Fruit fly (Drosophila melanogaster): ENCODE measurements around the gene CG33158.

The CG33158 gene

dm6 chr3L:16488483-16489258 lies 69.3 kb downstream of the CG33158 start (continued):
- TF ChIP-seq CG15336 (GFP tag; IDR thresholded peaks at IDR 0.05) (peak; percentile 72), fkh (GFP tag; optimal IDR thresholded peaks at IDR 0.05) (peak; percentile 87), CG16779 (tag; optimal IDR thresholded peaks at IDR 0.05) (peak; percentile 27), CG6276 (GFP tag; optimal IDR thresholded peaks at IDR 0.05) (peak; percentile 35), eg (GFP tag; IDR thresholded peaks at IDR 0.05) (peak; percentile 46; the same call in 1 of the 3 replicates), dsx (GFP tag; optimal IDR thresholded peaks at IDR 0.05; ENCODE audit: poor library complexity, severe bottlenecking) (peak; percentile 53), Eip93F (GFP tag; optimal IDR thresholded peaks at IDR 0.05) (peak; percentile 21), Eip75B (GFP tag; optimal IDR thresholded peaks at IDR 0.05) (peak; percentile 78), Met (GFP tag; optimal IDR thresholded peaks at IDR 0.05) (peak; percentile 88), CG34406 (GFP tag; optimal IDR thresholded peaks at IDR 0.05) (peak; percentile 88), CG3919 (GFP tag; optimal IDR thresholded peaks at IDR 0.05) (peak; percentile 84), lz (GFP tag; optimal IDR thresholded peaks at IDR 0.05) (peak; percentile 82), net (GFP tag; optimal IDR thresholded peaks at IDR 0.05) (peak; percentile 68), Sox14 (GFP tag; optimal IDR thresholded peaks at IDR 0.05) (peak; percentile 75), Gug (GFP tag; IDR thresholded peaks at IDR 0.05) (peak; percentile 22; the same call in 1 of the 2 replicates), acj6 (GFP tag; optimal IDR thresholded peaks at IDR 0.05) (peak; percentile 88)

- TF ChIP-seq CG6792 (GFP tag; optimal IDR thresholded peaks at IDR 0.05): no peak
- TF ChIP-seq fkh (GFP tag; optimal IDR thresholded peaks at IDR 0.05): peak; percentile 49
- TF ChIP-seq CG10631 (GFP tag; optimal IDR thresholded peaks at IDR 0.05): no peak
- no peak for TF ChIP-seq CG32006 (GFP tag; optimal IDR thresholded peaks at IDR 0.05)
These were observed 69.9 kb downstream of the CG33158 start for dm6 chr3L:16489283-16489682.

dm6 chr3L:16489822-16490582 lies 70.6 kb downstream of the CG33158 start:
- TF ChIP-seq esn (GFP tag; optimal IDR thresholded peaks at IDR 0.05) (peak; percentile 60), fd59A (GFP tag; optimal IDR thresholded peaks at IDR 0.05) (peak; percentile 54), CG8319 (GFP tag; optimal IDR thresholded peaks at IDR 0.05) (peak; percentile 51), Hr38 (GFP tag; optimal IDR thresholded peaks at IDR 0.05) (no peak), Sox102F (GFP tag; optimal IDR thresholded peaks at IDR 0.05) (no peak), CG8632 (GFP tag; optimal IDR thresholded peaks at IDR 0.05) (no peak), CG10631 (GFP tag; optimal IDR thresholded peaks at IDR 0.05) (peak; percentile 56), CG15336 (GFP tag; IDR thresholded peaks at IDR 0.05) (no peak), Eip75B (GFP tag; optimal IDR thresholded peaks at IDR 0.05) (peak; percentile 51), achi (GFP tag; optimal IDR thresholded peaks at IDR 0.05) (no peak), CG1621 (tag; optimal IDR thresholded peaks at IDR 0.05) (no peak), dac (GFP tag; optimal IDR thresholded peaks at IDR 0.05) (no peak), CG6854 (GFP tag; optimal IDR thresholded peaks at IDR 0.05) (peak; percentile 62), CG11294 (GFP tag; IDR thresholded peaks at IDR 0.05) (no peak), CG7368 (GFP tag; optimal IDR thresholded peaks at IDR 0.05) (no peak), Sox14 (GFP tag; optimal IDR thresholded peaks at IDR 0.05) (peak; percentile 16), Met (GFP tag; optimal IDR thresholded peaks at IDR 0.05) (peak; percentile 59), Hr4 (GFP tag; optimal IDR thresholded peaks at IDR 0.05) (no peak), fd85E (GFP tag; optimal IDR thresholded peaks at IDR 0.05) (no peak), Ets96B (tag; optimal IDR thresholded peaks at IDR 0.05) (peak; percentile 45), CG6808 (GFP tag; optimal IDR thresholded peaks at IDR 0.05) (peak; percentile 55), CG16779 (tag; optimal IDR thresholded peaks at IDR 0.05) (peak; percentile 23), Eip78C (GFP tag) (peak; percentile 89), CG6792 (GFP tag; optimal IDR thresholded peaks at IDR 0.05) (peak; percentile 53), CG3919 (GFP tag; optimal IDR thresholded peaks at IDR 0.05) (peak; percentile 66), CG32006 (GFP tag; optimal IDR thresholded peaks at IDR 0.05) (no peak), lz (GFP tag; optimal IDR thresholded peaks at IDR 0.05) (peak; percentile 58), Blimp-1 (GFP tag; optimal IDR thresholded peaks at IDR 0.05) (no peak), CG11762 (GFP tag; optimal IDR thresholded peaks at IDR 0.05; ENCODE audit: insufficient read depth) (no peak), CG31627 (GFP tag; optimal IDR thresholded peaks at IDR 0.05) (peak; percentile 39), svp (GFP tag) (peak; percentile 87), dsx (GFP tag; optimal IDR thresholded peaks at IDR 0.05; ENCODE audit: poor library complexity, severe bottlenecking) (no peak), Hr39 (GFP tag; optimal IDR thresholded peaks at IDR 0.05) (peak; percentile 14), acj6 (GFP tag; optimal IDR thresholded peaks at IDR 0.05) (peak; percentile 16), spab (GFP tag; optimal IDR thresholded peaks at IDR 0.05) (peak; percentile 76), CG34406 (GFP tag; optimal IDR thresholded peaks at IDR 0.05) (peak; percentile 11), fkh (GFP tag; optimal IDR thresholded peaks at IDR 0.05) (no peak)
